Fruit fly (Drosophila melanogaster) whole organism, embryonic: ENCODE data around the gene Srp19.
A peak's percentile ranks its signal among the peaks of the same experiment; 100 is the strongest.

Experiments
- Bteb2 ChIP-seq: fragments of 200-800 bp; sonication (Bioruptor generic); optimal IDR thresholded peaks from 2 replicates; lab custom pipeline; 2016; ENCODE audit warnings: missing biosample characterization, missing genetic modification characterization
- CG12659 ChIP-seq: fragments of 200-800 bp; sonication (Bioruptor generic); optimal IDR thresholded peaks from 3 replicates; lab custom pipeline; 2017; ENCODE audit warnings: mild to moderate bottlenecking, missing biosample characterization, missing genetic modification reagents, missing genetic modification characterization
- CG13287 ChIP-seq: fragments of 200-800 bp; sonication (Bioruptor generic); IDR thresholded peaks from 2 replicates; pipeline ENCODE4 v1.3.6; 2022; ENCODE audit warnings: missing biosample characterization, missing genetic modification characterization; ENCODE audit not compliant: partially characterized antibody
- CG13424 ChIP-seq: fragments of 200-800 bp; sonication (Bioruptor generic); optimal IDR thresholded peaks from 2 replicates; lab custom pipeline; 2019; ENCODE audit warnings: missing biosample characterization, mild to moderate bottlenecking, missing genetic modification characterization, moderate library complexity
- CG14965 ChIP-seq: fragments of 200-800 bp; sonication (Bioruptor generic); optimal IDR thresholded peaks from 2 replicates; lab custom pipeline; 2016; ENCODE audit warnings: missing biosample characterization, missing genetic modification characterization, borderline replicate concordance
- CG15479 ChIP-seq: fragments of 200-800 bp; sonication (Bioruptor generic); optimal IDR thresholded peaks from 3 replicates; lab custom pipeline; 2019; ENCODE audit warnings: missing biosample characterization, mild to moderate bottlenecking, missing genetic modification characterization, moderate library complexity
- CG17359 ChIP-seq: fragments of 200-800 bp; sonication (Bioruptor generic); optimal IDR thresholded peaks from 3 replicates; lab custom pipeline; 2018; ENCODE audit warnings: missing biosample characterization, mild to moderate bottlenecking, missing genetic modification characterization, moderate library complexity
- CG18764 ChIP-seq: fragments of 200-800 bp; sonication (Bioruptor generic); optimal IDR thresholded peaks from 3 replicates; lab custom pipeline; 2016; ENCODE audit warnings: missing biosample characterization, missing genetic modification characterization
- CG2120 ChIP-seq: fragments of 200-800 bp; sonication (Bioruptor generic); optimal IDR thresholded peaks from 3 replicates; lab custom pipeline; 2016; ENCODE audit warnings: missing biosample characterization, missing genetic modification characterization
- CG2678 ChIP-seq: fragments of 200-800 bp; sonication (Bioruptor generic); optimal IDR thresholded peaks from 3 replicates; lab custom pipeline; 2019; ENCODE audit warnings: missing biosample characterization, mild to moderate bottlenecking, missing genetic modification characterization, moderate library complexity
- CG32772 ChIP-seq: fragments of 200-800 bp; sonication (Bioruptor generic); IDR thresholded peaks from 2 replicates; pipeline ENCODE4 v1.3.6; 2022; ENCODE audit warnings: missing biosample characterization, missing genetic modification characterization
- CG33213 ChIP-seq: fragments of 200-800 bp; sonication (Bioruptor generic); optimal IDR thresholded peaks from 3 replicates; lab custom pipeline; 2016; ENCODE audit warnings: missing biosample characterization, missing genetic modification characterization
- CG34422 ChIP-seq: fragments of 200-800 bp; sonication (Bioruptor generic); IDR thresholded peaks from 3 replicates; pipeline ENCODE4 v1.3.6; 2022; ENCODE audit warnings: missing biosample characterization, missing genetic modification characterization
- CG42726 ChIP-seq: fragments of 200-800 bp; sonication (Bioruptor generic); IDR thresholded peaks from 2 replicates; pipeline ENCODE4 v1.3.6; 2022; ENCODE audit warnings: missing biosample characterization, missing genetic modification characterization; ENCODE audit not compliant: partially characterized antibody
- CG4730 ChIP-seq: fragments of 200-800 bp; sonication (Bioruptor generic); IDR thresholded peaks from 2 replicates; pipeline ENCODE4 v1.3.6; 2022; ENCODE audit warnings: missing biosample characterization, missing genetic modification characterization
- CG5180 ChIP-seq: fragments of 200-800 bp; sonication (Bioruptor generic); optimal IDR thresholded peaks from 3 replicates; lab custom pipeline; 2017; ENCODE audit warnings: missing biosample characterization, missing genetic modification characterization, mild to moderate bottlenecking, moderate library complexity, missing genetic modification reagents
- CG5953 ChIP-seq: fragments of 200-800 bp; sonication (Bioruptor generic); IDR thresholded peaks from 2 replicates; pipeline ENCODE4 v1.3.6; 2022; ENCODE audit warnings: missing biosample characterization, missing genetic modification characterization
- CG6272 ChIP-seq: fragments of 200-800 bp; sonication (Bioruptor generic); IDR thresholded peaks from 2 replicates; pipeline ENCODE4 v1.3.6; 2022; ENCODE audit warnings: missing biosample characterization, missing genetic modification characterization
- CG6683 ChIP-seq: fragments of 200-800 bp; sonication (Bioruptor generic); optimal IDR thresholded peaks from 2 replicates; lab custom pipeline; 2017; ENCODE audit warnings: missing biosample characterization, mild to moderate bottlenecking, missing genetic modification characterization, missing genetic modification reagents
- CG7271 ChIP-seq: fragments of 200-800 bp; sonication (Bioruptor generic); optimal IDR thresholded peaks from 2 replicates; lab custom pipeline; 2018; ENCODE audit warnings: missing biosample characterization, mild to moderate bottlenecking, missing genetic modification characterization, moderate library complexity
- CG7786 ChIP-seq: fragments of 200-800 bp; sonication (Bioruptor generic); optimal IDR thresholded peaks from 2 replicates; lab custom pipeline; 2016; ENCODE audit warnings: missing biosample characterization, missing genetic modification characterization
- CG8089 ChIP-seq: fragments of 200-800 bp; sonication (Bioruptor generic); optimal IDR thresholded peaks from 3 replicates; lab custom pipeline; 2016; ENCODE audit warnings: missing biosample characterization, missing genetic modification characterization
- CG8944 ChIP-seq: fragments of 200-800 bp; sonication (Bioruptor generic); optimal IDR thresholded peaks from 3 replicates; lab custom pipeline; 2016; ENCODE audit warnings: missing biosample characterization, missing genetic modification characterization
- CG9876 ChIP-seq: fragments of 200-800 bp; sonication (Bioruptor generic); optimal IDR thresholded peaks from 2 replicates; lab custom pipeline; 2016; ENCODE audit warnings: missing biosample characterization, missing genetic modification characterization
- Dll ChIP-seq: fragments of 200-800 bp; sonication (Bioruptor generic); IDR thresholded peaks from 4 replicates; pipeline ENCODE4 v1.3.6; 2022; ENCODE audit warnings: missing biosample characterization, missing genetic modification characterization; ENCODE audit not compliant: partially characterized antibody
- Dp ChIP-seq: fragments of 200-800 bp; sonication (Bioruptor generic); optimal IDR thresholded peaks from 2 replicates; lab custom pipeline; 2018; ENCODE audit warnings: missing biosample characterization, mild to moderate bottlenecking, missing genetic modification characterization, moderate library complexity
- E2f1 ChIP-seq: fragments of 200-800 bp; sonication (Bioruptor generic); IDR thresholded peaks from 2 replicates; pipeline ENCODE4 v1.3.6; 2022; ENCODE audit warnings: missing biosample characterization, missing genetic modification characterization
- Hr51 ChIP-seq, 2 experiments: fragments of 200-800 bp; sonication (Bioruptor generic); optimal IDR thresholded peaks; 2 replicates in 1 of 2; 3 replicates in 1 of 2; lab custom pipeline; 2016 to 2018; ENCODE audit warnings: missing biosample characterization in 2 of 2, missing genetic modification characterization in 2 of 2, mild to moderate bottlenecking in 1 of 2, moderate library complexity in 1 of 2
- Meics ChIP-seq: fragments of 200-800 bp; sonication (Bioruptor generic); optimal IDR thresholded peaks from 2 replicates; lab custom pipeline; 2017; ENCODE audit warnings: missing biosample characterization, mild to moderate bottlenecking, missing genetic modification characterization
- NK7.1 ChIP-seq: fragments of 200-800 bp; sonication (Bioruptor generic); optimal IDR thresholded peaks from 3 replicates; lab custom pipeline; 2016; ENCODE audit warnings: missing biosample characterization, missing genetic modification characterization
- Nf-YC ChIP-seq: fragments of 200-800 bp; optimal IDR thresholded peaks from 3 replicates; lab custom pipeline; 2019; ENCODE audit warnings: missing biosample characterization, mild to moderate bottlenecking, missing genetic modification characterization, moderate library complexity
- NfI ChIP-seq: fragments of 200-800 bp; sonication (Bioruptor generic); optimal IDR thresholded peaks from 3 replicates; lab custom pipeline; 2018; ENCODE audit warnings: missing biosample characterization, mild to moderate bottlenecking, missing genetic modification characterization, moderate library complexity
- Side ChIP-seq: fragments of 200-800 bp; sonication (Bioruptor generic); optimal IDR thresholded peaks from 2 replicates; lab custom pipeline; 2016; ENCODE audit warnings: missing biosample characterization, missing genetic modification characterization
- ab ChIP-seq: fragments of 200-800 bp; sonication (Bioruptor generic); optimal IDR thresholded peaks from 2 replicates; lab custom pipeline; 2016; ENCODE audit warnings: missing biosample characterization, missing genetic modification characterization
- bab2 ChIP-seq: fragments of 200-800 bp; sonication (Bioruptor generic); optimal IDR thresholded peaks from 2 replicates; lab custom pipeline; 2016; ENCODE audit warnings: missing biosample characterization, missing genetic modification characterization
- bowl ChIP-seq: fragments of 200-800 bp; sonication (Bioruptor generic); IDR thresholded peaks from 2 replicates; pipeline ENCODE4 v1.3.6; 2022; ENCODE audit warnings: missing biosample characterization, missing genetic modification characterization
- br ChIP-seq: fragments of >200 bp; optimal IDR thresholded peaks from 2 replicates; lab custom pipeline; 2017
- dimm ChIP-seq: fragments of 200-800 bp; sonication (Bioruptor generic); IDR thresholded peaks from 2 replicates; pipeline ENCODE4 v1.3.6; 2022; ENCODE audit warnings: missing biosample characterization, missing genetic modification characterization
- disco-r ChIP-seq: fragments of 200-800 bp; sonication (Bioruptor generic); optimal IDR thresholded peaks from 2 replicates; lab custom pipeline; 2016; ENCODE audit warnings: missing biosample characterization, missing genetic modification characterization
- dpn ChIP-seq, 2 experiments: fragments of 200-800 bp; sonication (Bioruptor generic); optimal IDR thresholded peaks; 3 replicates each; lab custom pipeline; 2016; ENCODE audit warnings: missing biosample characterization in 2 of 2, missing genetic modification characterization in 2 of 2
- gro ChIP-seq: fragments of 200-800 bp; sonication (Bioruptor generic); optimal IDR thresholded peaks from 2 replicates; lab custom pipeline; 2016; ENCODE audit warnings: missing biosample characterization, missing genetic modification characterization
- ken ChIP-seq: fragments of 200-800 bp; sonication (Bioruptor generic); IDR thresholded peaks from 3 replicates; pipeline ENCODE4 v1.3.6; 2022; ENCODE audit warnings: missing biosample characterization, missing genetic modification characterization
- klu ChIP-seq: fragments of 200-800 bp; sonication (Bioruptor generic); IDR thresholded peaks from 2 replicates; pipeline ENCODE4 v1.3.6; 2022; ENCODE audit warnings: missing biosample characterization, missing genetic modification characterization
- lola ChIP-seq, 3 experiments: fragments of >200 bp in 2 of 3; fragments of 200-800 bp in 1 of 3; sonication (Bioruptor generic) in 1 of 3; optimal IDR thresholded peaks; 2 replicates each; lab custom pipeline; 2017 to 2019; ENCODE audit warnings: missing biosample characterization in 3 of 3, missing genetic modification characterization in 3 of 3, mild to moderate bottlenecking in 1 of 3, moderate library complexity in 1 of 3
- pzg ChIP-seq: fragments of 200-800 bp; sonication (Bioruptor generic); optimal IDR thresholded peaks from 3 replicates; lab custom pipeline; 2018; ENCODE audit warnings: missing biosample characterization, mild to moderate bottlenecking, missing genetic modification characterization, moderate library complexity
- salm ChIP-seq: fragments of 200-800 bp; sonication (Bioruptor generic); optimal IDR thresholded peaks from 2 replicates; lab custom pipeline; 2018; ENCODE audit warnings: missing biosample characterization, mild to moderate bottlenecking, missing genetic modification characterization
- so ChIP-seq: fragments of 200-800 bp; sonication (Bioruptor generic); IDR thresholded peaks from 3 replicates; pipeline ENCODE4 v1.3.6; 2022; ENCODE audit warnings: missing biosample characterization, missing genetic modification characterization
- sug ChIP-seq: fragments of 200-800 bp; optimal IDR thresholded peaks from 2 replicates; lab custom pipeline; 2019; ENCODE audit warnings: missing biosample characterization, mild to moderate bottlenecking, missing genetic modification characterization, moderate library complexity
- tgo ChIP-seq: fragments of 200-800 bp; sonication (Bioruptor generic); IDR thresholded peaks from 3 replicates; pipeline ENCODE4 v1.3.6; 2022; ENCODE audit warnings: missing biosample characterization, missing genetic modification characterization
- z ChIP-seq: fragments of 200-800 bp; sonication (Bioruptor generic); IDR thresholded peaks from 3 replicates; pipeline ENCODE4 v1.3.6; 2022; ENCODE audit warnings: missing biosample characterization, missing genetic modification characterization

Gene Srp19

dm6 chr3L:7323348-7323747, 24.5 kb downstream of the Srp19 start, which contains the start of the genes RhoGEF4 and Rint1 (continued):
- TF ChIP-seq z (no peak), CG33213 (GFP tag; lab: Kevin White, UChicago) (no peak), br (lab: Kevin White, UChicago) (no peak), Nf-YC (no peak), NfI (GFP tag; lab: Kevin White, UChicago) (peak; percentile 65), CG13424 (tag; lab: Kevin White, UChicago) (peak; percentile 75), lola (GFP tag; optimal IDR thresholded peaks at IDR 0.05; lab: Kevin White, UChicago) (peak in 1 of 3 experiments; percentile 70), CG2678 (tag; lab: Kevin White, UChicago) (no peak), CG9876 (GFP tag; lab: Kevin White, UChicago) (no peak), gro (GFP tag; lab: Kevin White, UChicago) (no peak), CG7786 (GFP tag; lab: Kevin White, UChicago) (peak; percentile 38), CG4730 (GFP tag; lab: Robert Waterston, UW) (peak; percentile 65; the same call in 1 of the 2 replicates), bowl (GFP tag; lab: Robert Waterston, UW) (no peak), tgo (peak; percentile 77), CG6272 (GFP tag; lab: Robert Waterston, UW) (peak; percentile 73), CG34422 (GFP tag; lab: Robert Waterston, UW) (peak; percentile 76; the same call in 2 of the 3 replicates), Side (GFP tag; lab: Kevin White, UChicago) (no peak), E2f1 (GFP tag; lab: Robert Waterston, UW) (peak; percentile 80), CG18764 (peak; percentile 49), CG17359 (peak; percentile 43), CG5953 (GFP tag; lab: Robert Waterston, UW) (0 out of 2 replicates have a peak, but pooled peaks have one; percentile 7), pzg (GFP tag; lab: Kevin White, UChicago) (peak; percentile 80), CG12659 (GFP tag; lab: Kevin White, UChicago) (peak; percentile 76), NK7.1 (GFP tag; lab: Kevin White, UChicago) (no peak), Hr51 (GFP tag; optimal IDR thresholded peaks at IDR 0.05; lab: Kevin White, UChicago) (peak in 1 of 2 experiments; percentile 75), Bteb2 (peak; percentile 37), so (no peak), bab2 (peak; percentile 56), ken (peak; percentile 80; the same call in 2 of the 3 replicates), ab (peak; percentile 22), CG15479 (no peak), klu (peak; percentile 48; the same call in 1 of the 2 replicates), salm (tag; lab: Kevin White, UChicago) (no peak), Dll (GFP tag; lab: Robert Waterston, UW) (no peak), CG2120 (peak; percentile 80), Dp (GFP tag; lab: Kevin White, UChicago) (peak; percentile 92), dpn (GFP tag; optimal IDR thresholded peaks at IDR 0.05; lab: Kevin White, UChicago) (peak; percentile 56 to 77), CG8089 (GFP tag; lab: Kevin White, UChicago) (no peak), CG7271 (tag; lab: Kevin White, UChicago) (no peak), CG8944 (GFP tag; lab: Kevin White, UChicago) (peak; percentile 39), CG13287 (GFP tag; lab: Robert Waterston, UW) (peak; percentile 55; the same call in 1 of the 2 replicates), CG6683 (GFP tag; lab: Kevin White, UChicago) (peak; percentile 0), CG14965 (GFP tag; lab: Kevin White, UChicago) (no peak), sug (peak; percentile 73), dimm (GFP tag; lab: Robert Waterston, UW) (peak; percentile 41; the same call in 1 of the 2 replicates), disco-r (GFP tag; lab: Kevin White, UChicago) (no peak), CG5180 (GFP tag; lab: Kevin White, UChicago) (no peak), CG32772 (GFP tag; lab: Robert Waterston, UW) (peak; percentile 73), CG42726 (0 out of 2 replicates have a peak, but pooled peaks have one; percentile 58), Meics (peak; percentile 38)
